Fruit fly (Drosophila melanogaster) whole organism, wandering third instar larva: ENCODE measurements around the gene CG31200.

ENCODE experiments used
- Abd-B ChIP-seq: fragments of >200 bp; optimal IDR thresholded peaks from 2 replicates; lab custom pipeline; 2017; ENCODE audit warnings: missing biosample characterization, missing genetic modification characterization
- CG32264 ChIP-seq: fragments of 200-800 bp; sonication (Bioruptor generic); optimal IDR thresholded peaks from 2 replicates; lab custom pipeline; 2016; ENCODE audit warnings: missing biosample characterization, missing genetic modification characterization
- CG9705 ChIP-seq: fragments of 200-800 bp; sonication (Bioruptor generic); optimal IDR thresholded peaks from 2 replicates; lab custom pipeline; 2018; ENCODE audit warnings: missing biosample characterization, mild to moderate bottlenecking, missing genetic modification characterization
- CrebA ChIP-seq: fragments of 200-800 bp; sonication (Bioruptor generic); optimal IDR thresholded peaks from 2 replicates; lab custom pipeline; 2016; ENCODE audit warnings: missing biosample characterization, mild to moderate bottlenecking, missing genetic modification characterization, borderline replicate concordance
- Dfd ChIP-seq: fragments of >200 bp; optimal IDR thresholded peaks from 2 replicates; lab custom pipeline; 2017; ENCODE audit warnings: missing biosample characterization, missing genetic modification characterization
- Dif ChIP-seq: fragments of 200-275, 200-300 bp; sonication (Bioruptor generic); optimal IDR thresholded peaks from 2 replicates; lab custom pipeline; 2018; ENCODE audit warnings: missing biosample characterization, missing genetic modification characterization; ENCODE audit not compliant: partially characterized antibody
- GATAd ChIP-seq: sonication (Bioruptor generic); optimal IDR thresholded peaks from 2 replicates; lab custom pipeline; 2016; ENCODE audit warnings: missing biosample characterization, missing genetic modification characterization
- HLH106 ChIP-seq: fragments of 200-800 bp; optimal IDR thresholded peaks from 3 replicates; lab custom pipeline; 2019; ENCODE audit warnings: missing biosample characterization, mild to moderate bottlenecking, missing genetic modification characterization, moderate library complexity
- Hnf4 ChIP-seq: fragments of 200-800 bp; sonication (Bioruptor generic); optimal IDR thresholded peaks from 2 replicates; lab custom pipeline; 2016; ENCODE audit warnings: missing biosample characterization, mild to moderate bottlenecking, missing genetic modification characterization
- Hr78 ChIP-seq: fragments of >200 bp; optimal IDR thresholded peaks from 2 replicates; lab custom pipeline; 2017; ENCODE audit warnings: missing biosample characterization, missing genetic modification characterization
- N ChIP-seq: fragments of >200 bp; optimal IDR thresholded peaks from 2 replicates; lab custom pipeline; 2018; ENCODE audit warnings: missing biosample characterization, missing external identifiers, missing genetic modification characterization
- OdsH ChIP-seq: fragments of 200-800 bp; sonication (Bioruptor generic); optimal IDR thresholded peaks from 2 replicates; lab custom pipeline; 2016; ENCODE audit warnings: missing biosample characterization, mild to moderate bottlenecking, missing genetic modification characterization
- Rel ChIP-seq, 2 experiments: fragments of 200-800 bp; sonication (Bioruptor generic) in 1 of 2; optimal IDR thresholded peaks; 2 replicates in 1 of 2; 3 replicates in 1 of 2; lab custom pipeline; 2016 to 2019; ENCODE audit warnings: mild to moderate bottlenecking in 2 of 2, missing biosample characterization in 2 of 2, missing genetic modification characterization in 2 of 2, moderate library complexity in 1 of 2
- Sp1 ChIP-seq: fragments of 200-800 bp; sonication (Bioruptor generic); optimal IDR thresholded peaks from 3 replicates; lab custom pipeline; 2019; ENCODE audit warnings: missing biosample characterization, mild to moderate bottlenecking, missing genetic modification characterization, moderate library complexity
- Vsx2 ChIP-seq: fragments of 200-300, 225-300 bp; sonication (Bioruptor generic); optimal IDR thresholded peaks from 2 replicates; lab custom pipeline; 2018; ENCODE audit warnings: missing biosample characterization, missing genetic modification characterization; ENCODE audit not compliant: partially characterized antibody
- br ChIP-seq: fragments of 200-800 bp; sonication (Bioruptor generic); optimal IDR thresholded peaks from 2 replicates; lab custom pipeline; 2016; ENCODE audit warnings: missing biosample characterization, missing genetic modification characterization
- brk ChIP-seq: fragments of 200-800 bp; sonication (Bioruptor generic); optimal IDR thresholded peaks from 2 replicates; lab custom pipeline; 2016; ENCODE audit warnings: missing biosample characterization, mild to moderate bottlenecking, missing genetic modification characterization
- dl ChIP-seq, 2 experiments: fragments of 175-275, 200-275 bp in 1 of 2; fragments of 200-275 bp in 1 of 2; sonication (Bioruptor generic); optimal IDR thresholded peaks; lab custom pipeline; 2018; ENCODE audit warnings: mild to moderate bottlenecking in 2 of 2, missing biosample characterization in 2 of 2, missing genetic modification characterization in 2 of 2, moderate library complexity in 2 of 2; ENCODE audit not compliant: partially characterized antibody in 2 of 2, insufficient read depth in 1 of 2
- dmrt93B ChIP-seq: fragments of 200-800 bp; sonication (Bioruptor generic); optimal IDR thresholded peaks from 2 replicates; lab custom pipeline; 2018; ENCODE audit warnings: missing biosample characterization, mild to moderate bottlenecking, missing genetic modification characterization
- dsf ChIP-seq: sonication (Bioruptor generic); optimal IDR thresholded peaks from 2 replicates; lab custom pipeline; 2016; ENCODE audit warnings: missing biosample characterization, missing genetic modification characterization, borderline replicate concordance
- ey ChIP-seq: fragments of 200-800 bp; sonication (Bioruptor generic); optimal IDR thresholded peaks from 2 replicates; lab custom pipeline; 2016; ENCODE audit warnings: missing biosample characterization, missing genetic modification characterization
- foxo ChIP-seq, 2 experiments: fragments of 200-800 bp; sonication (Bioruptor generic); optimal IDR thresholded peaks; 2 replicates in 1 of 2; 3 replicates in 1 of 2; lab custom pipeline; 2016 to 2017; ENCODE audit warnings: missing biosample characterization in 2 of 2, missing genetic modification characterization in 2 of 2
- fru ChIP-seq: fragments of 200-800 bp; sonication (Bioruptor generic); optimal IDR thresholded peaks from 3 replicates; lab custom pipeline; 2016; ENCODE audit warnings: missing biosample characterization, mild to moderate bottlenecking, missing genetic modification characterization
- h ChIP-seq: fragments of 200-800 bp; sonication (Bioruptor generic); optimal IDR thresholded peaks from 3 replicates; lab custom pipeline; 2016; ENCODE audit warnings: missing biosample characterization, mild to moderate bottlenecking, missing genetic modification characterization
- jim ChIP-seq: fragments of 175-275, 200-325 bp; sonication (Bioruptor generic); optimal IDR thresholded peaks from 2 replicates; lab custom pipeline; 2016; ENCODE audit warnings: missing biosample characterization, mild to moderate bottlenecking, missing genetic modification characterization
- lola ChIP-seq: fragments of >200 bp; optimal IDR thresholded peaks from 2 replicates; lab custom pipeline; 2017; ENCODE audit warnings: missing biosample characterization, missing genetic modification characterization
- pan ChIP-seq: fragments of >200 bp; optimal IDR thresholded peaks from 2 replicates; lab custom pipeline; 2017
- psq ChIP-seq: fragments of 200-800 bp; sonication (Bioruptor generic); optimal IDR thresholded peaks from 3 replicates; lab custom pipeline; 2017; ENCODE audit warnings: missing biosample characterization, mild to moderate bottlenecking, missing genetic modification characterization, moderate library complexity
- rgr ChIP-seq: fragments of 200-800 bp; sonication (Bioruptor generic); optimal IDR thresholded peaks from 3 replicates; lab custom pipeline; 2016; ENCODE audit warnings: missing biosample characterization, mild to moderate bottlenecking, missing genetic modification characterization
- sage ChIP-seq: fragments of 200-800 bp; sonication (Bioruptor generic); optimal IDR thresholded peaks from 2 replicates; lab custom pipeline; 2016; ENCODE audit warnings: missing biosample characterization, mild to moderate bottlenecking, missing genetic modification characterization
- sv ChIP-seq: fragments of 200-800 bp; sonication (Bioruptor generic); optimal IDR thresholded peaks from 3 replicates; lab custom pipeline; 2016; ENCODE audit warnings: missing biosample characterization, missing genetic modification characterization
- usp ChIP-seq: fragments of >200 bp; optimal IDR thresholded peaks from 2 replicates; lab custom pipeline; 2017; ENCODE audit warnings: missing biosample characterization, missing genetic modification characterization
- woc ChIP-seq: sonication (Bioruptor generic); optimal IDR thresholded peaks from 2 replicates; lab custom pipeline; 2016; ENCODE audit warnings: missing biosample characterization, mild to moderate bottlenecking, missing genetic modification characterization

CG31200 gene

DNA sequence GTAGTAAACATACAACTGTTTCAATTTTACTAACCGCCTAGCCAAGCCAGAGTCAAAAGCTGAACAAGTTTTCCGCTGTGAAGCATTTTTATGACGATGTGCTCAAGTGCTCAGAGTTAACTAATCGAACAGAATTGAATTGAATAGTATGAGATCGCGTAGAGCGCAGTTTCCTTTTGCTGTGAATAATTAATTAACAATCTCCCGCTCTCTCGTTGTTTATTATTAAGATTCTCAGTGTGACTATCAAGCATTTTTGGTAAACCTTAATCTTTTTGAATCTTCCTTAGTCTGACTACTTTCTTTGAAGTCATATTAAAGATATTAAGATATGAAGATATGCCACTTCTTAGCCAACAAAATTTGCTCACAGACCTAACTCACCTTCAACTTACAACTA lies at the start of gene CG31200:
TSS of gene CG31200 (minus strand) at position 101 of the 400 bp plus-strand sequence.
- TF ChIP-seq br (GFP tag; lab: Kevin White, UChicago) (no peak), N (GFP tag; lab: Kevin White, UChicago) (no peak), Rel (GFP tag; optimal IDR thresholded peaks at IDR 0.05; lab: Kevin White, UChicago) (no peak), Rel (tag; optimal IDR thresholded peaks at IDR 0.05; lab: Kevin White, UChicago) (no peak), rgr (GFP tag; lab: Kevin White, UChicago) (no peak), usp (GFP tag; lab: Kevin White, UChicago) (no peak), Hr78 (GFP tag; lab: Kevin White, UChicago) (no peak), CG9705 (no peak)

DNA sequence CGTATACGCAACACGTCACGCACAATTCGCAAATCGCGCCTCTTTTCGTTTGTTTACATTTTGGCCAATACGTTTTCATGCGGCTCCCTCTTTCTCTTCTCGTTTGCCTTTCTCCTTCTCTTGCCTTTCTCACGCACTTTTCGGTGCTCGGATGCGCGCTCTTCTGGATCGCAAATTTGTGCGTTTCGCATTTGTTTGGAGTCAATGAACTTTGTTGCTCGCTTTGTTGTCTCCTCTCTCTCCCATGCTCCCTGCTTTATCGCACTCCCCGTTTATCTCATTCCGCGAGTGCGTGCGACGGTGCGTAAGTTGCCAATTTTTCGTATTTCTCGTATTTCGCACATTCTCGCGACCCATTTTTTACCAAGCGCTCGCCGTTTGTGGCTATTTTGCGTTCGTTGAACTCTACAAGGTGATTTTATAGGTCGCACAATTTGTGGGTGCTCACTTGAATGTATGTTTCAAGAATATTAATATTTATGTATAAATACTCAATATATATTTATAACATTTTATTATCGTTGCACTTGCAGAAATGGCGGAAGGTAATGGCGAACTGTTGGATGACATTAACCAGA lies 46.2 kb upstream of the CG31200 start:
- TF ChIP-seq OdsH (GFP tag; lab: Kevin White, UChicago) = no peak
- no peak for TF ChIP-seq h (GFP tag; lab: Kevin White, UChicago)
- peak; percentile 82 for TF ChIP-seq psq (GFP tag; lab: Kevin White, UChicago)
- TF ChIP-seq N (GFP tag; lab: Kevin White, UChicago) = no peak

DNA sequence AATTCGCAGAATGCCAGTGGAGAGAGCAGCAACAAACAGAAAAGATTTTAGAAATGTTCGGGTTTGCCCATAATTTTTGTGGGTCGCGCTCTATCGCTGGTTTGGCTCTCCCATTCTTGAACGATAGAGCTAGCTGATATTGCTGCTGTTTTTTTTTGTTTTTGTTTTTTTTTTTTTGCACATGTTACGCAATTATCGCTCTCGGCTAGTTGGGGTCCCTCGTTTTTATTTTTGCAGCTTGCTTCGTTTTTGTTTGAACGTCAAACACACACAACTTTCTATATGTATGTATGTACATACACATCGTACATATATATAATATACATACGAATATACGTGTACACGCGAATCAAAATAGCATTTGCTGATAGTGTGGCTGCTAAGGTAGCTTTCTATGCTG lies 45.3 kb upstream of the CG31200 start:
- no peak for TF ChIP-seq Sp1 (GFP tag; lab: Kevin White, UChicago)
- no peak for TF ChIP-seq dmrt93B (GFP tag; lab: Kevin White, UChicago)
- TF ChIP-seq Hr78 (GFP tag; lab: Kevin White, UChicago) = no peak
- no peak for TF ChIP-seq CG32264 (GFP tag; lab: Kevin White, UChicago)
- TF ChIP-seq GATAd (GFP tag; lab: Kevin White, UChicago) = no peak
- TF ChIP-seq sv (GFP tag; lab: Kevin White, UChicago) = no peak
- no peak for TF ChIP-seq psq (GFP tag; lab: Kevin White, UChicago)
- no peak for TF ChIP-seq sage (GFP tag; lab: Kevin White, UChicago)
- TF ChIP-seq h (GFP tag; lab: Kevin White, UChicago) = no peak
- TF ChIP-seq foxo (GFP tag; optimal IDR thresholded peaks at IDR 0.05; lab: Kevin White, UChicago) = no peak
- TF ChIP-seq Hnf4 (GFP tag; lab: Kevin White, UChicago) = no peak
- TF ChIP-seq Rel (GFP tag; optimal IDR thresholded peaks at IDR 0.05; lab: Kevin White, UChicago) = no peak
- TF ChIP-seq Rel (tag; optimal IDR thresholded peaks at IDR 0.05; lab: Kevin White, UChicago) = no peak
- no peak for TF ChIP-seq CG9705
- no peak for TF ChIP-seq fru (GFP tag; lab: Kevin White, UChicago)
- no peak for TF ChIP-seq woc (GFP tag; lab: Kevin White, UChicago)
- no peak for TF ChIP-seq br (GFP tag; lab: Kevin White, UChicago)
- TF ChIP-seq jim = no peak
- no peak for TF ChIP-seq dsf (GFP tag; lab: Kevin White, UChicago)
- TF ChIP-seq pan (lab: Kevin White, UChicago) = no peak
- no peak for TF ChIP-seq Abd-B (GFP tag; lab: Kevin White, UChicago)

DNA sequence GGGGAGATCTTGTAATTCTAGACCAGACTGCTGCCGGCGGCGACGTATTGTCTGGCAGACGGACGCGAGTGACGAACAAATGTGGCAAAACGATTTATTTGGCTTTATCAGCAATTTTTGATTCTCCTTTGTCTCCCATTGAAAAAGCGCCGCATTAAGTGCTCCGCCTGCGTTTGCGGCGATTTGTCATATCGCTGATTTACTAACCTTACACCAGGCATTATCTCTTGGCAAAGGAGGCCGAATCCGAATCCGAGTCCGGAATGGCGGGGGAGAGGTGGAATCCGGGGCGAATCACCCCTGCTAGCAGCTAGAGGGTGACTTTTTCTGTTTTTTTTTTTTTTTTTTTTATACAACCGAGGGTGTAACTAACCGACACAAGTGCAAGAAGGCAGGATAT lies 43.4 kb upstream of the CG31200 start:
- TF ChIP-seq GATAd (GFP tag; lab: Kevin White, UChicago) (no peak), jim (no peak), Rel (GFP tag; optimal IDR thresholded peaks at IDR 0.05; lab: Kevin White, UChicago) (no peak), Rel (tag; optimal IDR thresholded peaks at IDR 0.05; lab: Kevin White, UChicago) (peak; percentile 39), lola (GFP tag; lab: Kevin White, UChicago) (no peak), h (GFP tag; lab: Kevin White, UChicago) (peak; percentile 29), dl (GFP tag; optimal IDR thresholded peaks at IDR 0.05; lab: Kevin White, UChicago; ENCODE audit: insufficient read depth in 1 of 2, partially characterized antibody in 2 of 2) (no peak), pan (lab: Kevin White, UChicago) (no peak)

DNA sequence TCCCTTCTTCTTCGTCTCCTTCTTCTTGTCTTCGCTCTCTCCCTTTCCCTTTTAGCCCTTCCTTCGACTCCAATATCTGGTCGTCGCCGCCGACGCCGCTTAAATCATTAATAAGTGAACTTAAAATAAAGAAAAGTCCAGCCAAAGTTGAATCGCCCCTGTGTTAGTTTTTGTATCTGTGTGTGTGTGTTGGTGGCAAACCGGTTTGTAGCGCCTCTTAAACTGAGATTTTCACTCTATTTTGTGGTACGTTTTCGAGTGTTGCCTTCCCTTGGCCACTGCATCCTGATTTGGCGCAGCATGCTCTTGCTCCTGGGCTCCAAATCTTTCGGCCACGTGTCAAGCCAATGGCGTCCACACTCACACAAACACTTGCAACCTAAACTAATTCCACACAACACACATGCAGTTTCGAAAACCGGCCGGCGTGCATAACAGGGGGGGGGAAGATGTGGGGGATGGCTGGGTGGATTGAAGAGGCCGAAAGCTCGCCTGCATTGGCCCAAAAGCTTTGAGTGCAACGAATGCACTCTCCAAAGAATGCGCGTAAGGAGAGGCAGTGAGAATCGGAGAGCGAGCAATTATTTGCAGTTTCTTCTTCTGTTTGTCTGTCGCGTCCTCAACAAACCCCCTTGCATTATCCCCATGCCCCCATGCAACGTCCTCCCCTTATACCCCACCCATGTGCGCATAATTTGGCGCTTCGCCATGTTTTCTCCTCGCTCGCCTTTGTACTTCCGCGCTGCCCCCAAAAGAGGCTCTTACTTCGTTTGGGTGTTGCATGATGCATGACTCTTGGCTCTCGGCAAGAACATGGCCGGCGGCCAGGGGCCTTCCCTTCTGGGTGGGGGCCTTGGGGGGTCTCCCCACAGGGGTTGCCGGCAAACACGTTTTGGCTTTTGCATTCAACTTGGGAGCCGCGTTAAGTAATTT lies 39.6 kb upstream of the CG31200 start:
- TF ChIP-seq dl (GFP tag; optimal IDR thresholded peaks at IDR 0.05; lab: Kevin White, UChicago; ENCODE audit: insufficient read depth in 1 of 2, partially characterized antibody in 2 of 2) (peak; percentile 7 to 62), rgr (GFP tag; lab: Kevin White, UChicago) (no peak), OdsH (GFP tag; lab: Kevin White, UChicago) (peak; percentile 17), CG32264 (GFP tag; lab: Kevin White, UChicago) (no peak), lola (GFP tag; lab: Kevin White, UChicago) (peak; percentile 75), ey (GFP tag; lab: Kevin White, UChicago) (no peak), Sp1 (GFP tag; lab: Kevin White, UChicago) (peak; percentile 44), Dif (GFP tag; lab: Kevin White, UChicago) (peak; percentile 62), CrebA (GFP tag; lab: Kevin White, UChicago) (peak; percentile 48), brk (GFP tag; lab: Kevin White, UChicago) (peak; percentile 57), HLH106 (peak; percentile 1), Rel (GFP tag; optimal IDR thresholded peaks at IDR 0.05; lab: Kevin White, UChicago) (no peak), Rel (tag; optimal IDR thresholded peaks at IDR 0.05; lab: Kevin White, UChicago) (peak; percentile 76), Vsx2 (GFP tag; lab: Kevin White, UChicago) (peak; percentile 53), Dfd (GFP tag; lab: Kevin White, UChicago) (peak; percentile 97), Hnf4 (GFP tag; lab: Kevin White, UChicago) (no peak), dmrt93B (GFP tag; lab: Kevin White, UChicago) (no peak), psq (GFP tag; lab: Kevin White, UChicago) (peak; percentile 94)
- TF ChIP-seq, all 38 proteins: peak for 12
